Worm (Caenorhabditis elegans): ENCODE results near the gene str-103.

DNA sequence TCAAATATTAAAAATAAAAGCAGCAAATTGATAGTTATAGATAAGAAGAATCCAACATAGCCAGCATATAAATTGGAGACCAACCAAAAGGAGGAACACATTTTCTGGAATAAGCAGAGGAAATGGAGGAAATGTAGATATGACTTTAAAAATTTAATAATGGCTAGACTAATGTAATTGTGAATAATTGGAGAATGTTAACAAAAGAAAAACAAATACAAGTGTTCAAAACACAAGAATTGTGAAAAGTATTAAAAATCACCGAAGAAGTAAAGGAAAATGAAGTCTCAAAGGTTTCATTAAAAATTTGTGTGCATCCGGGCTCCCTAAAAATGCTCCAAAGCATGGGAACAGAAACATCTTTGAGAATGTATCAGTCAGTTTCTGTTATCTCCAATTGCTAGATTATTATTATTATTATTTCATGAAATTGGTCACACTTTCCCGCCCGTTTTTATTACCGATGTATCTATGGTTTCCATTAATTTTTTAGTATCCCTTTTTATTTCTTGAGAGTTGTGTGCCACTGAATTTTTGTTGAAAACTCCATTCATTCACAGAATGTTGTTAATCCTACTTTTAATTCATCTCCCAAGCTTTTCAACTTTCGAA lies 43.7 kb upstream of the str-103 start, which contains the start of the genes str-109 and F10A3.11:
- TF ChIP-seq him-1 (tag; optimal IDR thresholded peaks at IDR 0.05) = no peak
- no peak for TF ChIP-seq W03F9.2 (tag; optimal IDR thresholded peaks at IDR 0.05)
- no peak for TF ChIP-seq dao-5 (tag; optimal IDR thresholded peaks at IDR 0.05)

Measured in whole organism, L4/young adult.